Worm (Caenorhabditis elegans) whole organism, mixed stage, embryonic: Measurements from ENCODE around the gene tat-4.

ENCODE experiments used
- M03D4.4 ChIP-seq: sonication (generic microtip); optimal IDR thresholded peaks from 2 replicates; lab custom pipeline; 2017; ENCODE audit warnings: mild to moderate bottlenecking, missing genetic modification characterization, missing compliant biosample characterization
- bed-3 ChIP-seq: fragments of 200-800 bp; sonication (Bioruptor generic); optimal IDR thresholded peaks from 3 replicates; lab custom pipeline; 2018; ENCODE audit warnings: mild to moderate bottlenecking, missing genetic modification characterization, moderate library complexity, missing compliant biosample characterization
- blmp-1 ChIP-seq: fragments of 150-350 bp; optimal IDR thresholded peaks from 2 replicates; lab custom pipeline; 2014; ENCODE audit warnings: missing biosample characterization, missing genetic modification characterization
- ceh-39 ChIP-seq: fragments of 150-350 bp; optimal IDR thresholded peaks from 2 replicates; lab custom pipeline; 2014; ENCODE audit warnings: missing biosample characterization, missing genetic modification characterization
- ceh-43 ChIP-seq: fragments of 200-800 bp; sonication (Bioruptor generic); optimal IDR thresholded peaks from 2 replicates; lab custom pipeline; 2018; ENCODE audit warnings: mild to moderate bottlenecking, missing genetic modification characterization, moderate library complexity, missing compliant biosample characterization
- ceh-83 ChIP-seq: fragments of 200-800 bp; sonication (Bioruptor generic); optimal IDR thresholded peaks from 2 replicates; lab custom pipeline; 2018; ENCODE audit warnings: mild to moderate bottlenecking, missing genetic modification characterization, missing compliant biosample characterization
- ces-1 ChIP-seq: fragments of 150-350 bp; optimal IDR thresholded peaks from 2 replicates; lab custom pipeline; 2014; ENCODE audit warnings: missing biosample characterization, missing genetic modification reagents, missing genetic modification characterization
- cnd-1 ChIP-seq: fragments of 200-800 bp; sonication (Bioruptor generic); optimal IDR thresholded peaks from 2 replicates; lab custom pipeline; 2018; ENCODE audit warnings: mild to moderate bottlenecking, missing genetic modification characterization, missing compliant biosample characterization
- drap-1 ChIP-seq: fragments of 200-800 bp; sonication (Bioruptor generic); optimal IDR thresholded peaks from 3 replicates; lab custom pipeline; 2018; ENCODE audit warnings: mild to moderate bottlenecking, missing genetic modification characterization, missing compliant biosample characterization
- elt-1 ChIP-seq: sonication (generic microtip); optimal IDR thresholded peaks from 2 replicates; lab custom pipeline; 2017; ENCODE audit warnings: missing genetic modification characterization, mild to moderate bottlenecking, missing compliant biosample characterization, antibody characterized with exemption, moderate library complexity, borderline replicate concordance; ENCODE audit not compliant: insufficient read depth
- elt-3 ChIP-seq: fragments of 150-350 bp; optimal IDR thresholded peaks from 2 replicates; lab custom pipeline; 2014; ENCODE audit warnings: missing biosample characterization, missing genetic modification characterization
- flh-1 ChIP-seq: fragments of 200-800 bp; sonication (Bioruptor generic); optimal IDR thresholded peaks from 2 replicates; lab custom pipeline; 2018; ENCODE audit warnings: mild to moderate bottlenecking, missing genetic modification characterization, moderate library complexity, missing compliant biosample characterization
- ham-2 ChIP-seq: fragments of 200-800 bp; sonication (Bioruptor generic); optimal IDR thresholded peaks from 2 replicates; lab custom pipeline; 2018; ENCODE audit warnings: mild to moderate bottlenecking, missing genetic modification characterization, missing compliant biosample characterization
- hlh-1 ChIP-seq: fragments of 150-350 bp; optimal IDR thresholded peaks from 2 replicates; lab custom pipeline; 2014; ENCODE audit warnings: missing biosample characterization, missing genetic modification reagents, missing genetic modification characterization
- lin-13 ChIP-seq: fragments of 150-350 bp; optimal IDR thresholded peaks from 2 replicates; lab custom pipeline; 2014; ENCODE audit warnings: missing biosample characterization, missing genetic modification characterization
- lin-32 ChIP-seq: fragments of 200-800 bp; sonication (Bioruptor generic); optimal IDR thresholded peaks from 2 replicates; lab custom pipeline; 2018; ENCODE audit warnings: mild to moderate bottlenecking, missing genetic modification characterization, missing compliant biosample characterization
- lsy-2 ChIP-seq: fragments of 150-350 bp; optimal IDR thresholded peaks from 2 replicates; lab custom pipeline; 2014; ENCODE audit warnings: missing biosample characterization, missing genetic modification characterization
- mab-5 ChIP-seq: fragments of 150-350 bp; optimal IDR thresholded peaks from 2 replicates; lab custom pipeline; 2014; ENCODE audit warnings: missing biosample characterization, missing genetic modification characterization
- mep-1 ChIP-seq: fragments of 150-350 bp; optimal IDR thresholded peaks from 2 replicates; lab custom pipeline; 2017; ENCODE audit warnings: missing biosample characterization, missing genetic modification reagents, missing genetic modification characterization, inconsistent platforms
- mls-2 ChIP-seq: sonication (generic microtip); optimal IDR thresholded peaks from 2 replicates; lab custom pipeline; 2016; ENCODE audit warnings: mild to moderate bottlenecking, missing genetic modification characterization, moderate library complexity, missing compliant biosample characterization
- nhr-12 ChIP-seq: fragments of 150-350 bp; optimal IDR thresholded peaks from 2 replicates; lab custom pipeline; 2014; ENCODE audit warnings: missing biosample characterization, missing genetic modification characterization
- nhr-237 ChIP-seq: fragments of 150-350 bp; optimal IDR thresholded peaks from 2 replicates; lab custom pipeline; 2014; ENCODE audit warnings: missing biosample characterization, missing genetic modification characterization
- nhr-28 ChIP-seq: fragments of 150-350 bp; optimal IDR thresholded peaks from 2 replicates; lab custom pipeline; 2014; ENCODE audit warnings: missing biosample characterization, missing genetic modification characterization
- nhr-76 ChIP-seq: sonication (generic microtip); optimal IDR thresholded peaks from 2 replicates; lab custom pipeline; 2017; ENCODE audit warnings: missing biosample characterization, missing genetic modification characterization
- pha-4 ChIP-seq: fragments of 150-350 bp; optimal IDR thresholded peaks from 2 replicates; lab custom pipeline; 2018; ENCODE audit warnings: missing biosample characterization, missing genetic modification reagents, missing genetic modification characterization
- sem-2 ChIP-seq: fragments of 200-800 bp; sonication (Bioruptor generic); optimal IDR thresholded peaks from 2 replicates; lab custom pipeline; 2018; ENCODE audit warnings: mild to moderate bottlenecking, missing genetic modification characterization, missing compliant biosample characterization
- snpc-4 ChIP-seq: fragments of 150-350 bp; optimal IDR thresholded peaks from 2 replicates; lab custom pipeline; 2014; ENCODE audit warnings: missing biosample characterization, missing genetic modification characterization
- sptf-1 ChIP-seq: sonication (generic microtip); optimal IDR thresholded peaks from 2 replicates; lab custom pipeline; 2017; ENCODE audit warnings: mild to moderate bottlenecking, missing genetic modification characterization, moderate library complexity, missing compliant biosample characterization
- tbx-8 ChIP-seq: fragments of 200-800 bp; sonication (Bioruptor generic); optimal IDR thresholded peaks from 2 replicates; lab custom pipeline; 2018; ENCODE audit warnings: mild to moderate bottlenecking, missing genetic modification characterization, moderate library complexity, missing compliant biosample characterization
- unc-120 ChIP-seq: sonication (generic microtip); optimal IDR thresholded peaks from 2 replicates; lab custom pipeline; 2017; ENCODE audit warnings: missing genetic modification characterization, missing compliant biosample characterization; ENCODE audit not compliant: poor library complexity, severe bottlenecking
- unc-39 ChIP-seq: fragments of 150-350 bp; optimal IDR thresholded peaks from 2 replicates; lab custom pipeline; 2014; ENCODE audit warnings: missing biosample characterization, missing genetic modification characterization
- unc-62 ChIP-seq: fragments of 150-350 bp; optimal IDR thresholded peaks from 2 replicates; lab custom pipeline; 2014; ENCODE audit warnings: missing biosample characterization, missing genetic modification reagents, missing genetic modification characterization
- ztf-11 ChIP-seq: fragments of 150-350 bp; optimal IDR thresholded peaks from 2 replicates; lab custom pipeline; 2014; ENCODE audit warnings: missing biosample characterization, missing genetic modification characterization

The tat-4 gene

DNA sequence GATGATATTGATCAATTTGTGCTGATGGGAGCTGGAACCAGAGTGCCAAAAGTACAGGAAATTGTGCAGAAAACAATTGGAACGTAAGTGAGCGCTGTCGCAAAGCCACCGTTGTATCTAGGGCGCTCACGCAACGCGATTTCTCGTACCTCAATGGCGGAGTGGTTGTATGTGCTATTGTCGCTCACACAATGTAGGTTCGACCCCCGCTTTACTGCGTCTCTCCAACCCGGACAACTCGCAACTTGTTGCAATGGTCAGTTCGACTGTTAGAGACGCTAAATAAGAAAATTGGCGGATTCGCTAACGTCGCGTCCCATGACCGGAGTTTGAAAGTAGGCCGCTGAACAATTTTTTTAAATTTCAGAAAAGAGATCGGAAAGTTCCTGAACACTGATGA lies 4.4 kb upstream of the tat-4 start:
- peak; percentile 35 for TF ChIP-seq unc-39
- TF ChIP-seq lin-32 (GFP tag; lab: Kevin White, UChicago) = peak; percentile 89
- TF ChIP-seq pha-4 (tag; lab: Kevin White, UChicago) = peak; percentile 65
- peak; percentile 85 for TF ChIP-seq sem-2 (GFP tag; lab: Kevin White, UChicago)
- TF ChIP-seq tbx-8 (GFP tag; lab: Kevin White, UChicago) = peak; percentile 91
- TF ChIP-seq ceh-83 (GFP tag; lab: Kevin White, UChicago) = peak; percentile 93
- TF ChIP-seq lin-13 = peak; percentile 50
- peak; percentile 23 for TF ChIP-seq mep-1 (tag; lab: Kevin White, UChicago)
- peak; percentile 88 for TF ChIP-seq M03D4.4 (tag; lab: Kevin White, UChicago)
- peak; percentile 88 for TF ChIP-seq drap-1 (GFP tag; lab: Kevin White, UChicago)
- peak; percentile 12 for TF ChIP-seq hlh-1 (tag; lab: Kevin White, UChicago)
- no peak for TF ChIP-seq snpc-4 (tag; lab: Kevin White, UChicago)
- peak; percentile 74 for TF ChIP-seq ceh-43 (GFP tag; lab: Kevin White, UChicago)
- TF ChIP-seq ham-2 (GFP tag; lab: Kevin White, UChicago) = peak; percentile 79
- TF ChIP-seq cnd-1 (tag; lab: Kevin White, UChicago) = peak; percentile 90
- peak; percentile 92 for TF ChIP-seq sptf-1
- peak; percentile 61 for TF ChIP-seq bed-3
- TF ChIP-seq mls-2 = peak; percentile 91
- TF ChIP-seq nhr-12 (tag; lab: Kevin White, UChicago) = no peak
- TF ChIP-seq blmp-1 (tag; lab: Kevin White, UChicago) = no peak
- TF ChIP-seq ceh-39 = no peak
- TF ChIP-seq unc-120 = peak; percentile 82
- TF ChIP-seq mab-5 (tag; lab: Kevin White, UChicago) = no peak
- TF ChIP-seq elt-1 (tag; lab: Kevin White, UChicago) = no peak
- TF ChIP-seq nhr-28 (tag; lab: Kevin White, UChicago) = no peak

DNA sequence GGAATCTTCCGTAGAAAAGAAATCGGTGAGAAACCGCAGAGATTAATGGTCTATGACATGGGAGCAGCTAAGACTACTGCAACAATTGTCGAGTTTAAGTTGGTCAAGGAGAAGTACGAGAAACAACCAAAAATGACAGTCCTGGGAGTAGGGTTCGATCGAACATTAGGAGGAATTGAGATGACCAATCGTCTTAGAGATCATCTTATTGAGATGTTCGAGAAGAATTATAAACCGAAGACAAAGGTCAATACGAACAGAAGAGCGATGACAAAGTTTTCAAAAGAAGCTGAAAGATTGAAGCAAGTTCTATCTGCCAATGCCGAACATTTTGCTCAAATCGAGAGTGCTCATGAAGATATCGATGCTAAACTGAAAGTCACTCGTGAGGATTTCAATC lies 3.9 kb upstream of the tat-4 start:
- TF ChIP-seq flh-1 (GFP tag; lab: Kevin White, UChicago) (no peak), unc-62 (GFP tag; lab: Kevin White, UChicago) (no peak), nhr-28 (tag; lab: Kevin White, UChicago) (no peak), lsy-2 (tag; lab: Kevin White, UChicago) (no peak), blmp-1 (tag; lab: Kevin White, UChicago) (no peak), lin-32 (GFP tag; lab: Kevin White, UChicago) (no peak), ztf-11 (tag; lab: Kevin White, UChicago) (no peak), unc-39 (no peak), tbx-8 (GFP tag; lab: Kevin White, UChicago) (no peak), sptf-1 (no peak), elt-1 (tag; lab: Kevin White, UChicago) (no peak), mep-1 (tag; lab: Kevin White, UChicago) (no peak), nhr-12 (tag; lab: Kevin White, UChicago) (no peak), ces-1 (GFP tag; lab: Kevin White, UChicago) (no peak), ham-2 (GFP tag; lab: Kevin White, UChicago) (no peak)
- TF ChIP-seq, all 35 proteins: peak for 0

DNA sequence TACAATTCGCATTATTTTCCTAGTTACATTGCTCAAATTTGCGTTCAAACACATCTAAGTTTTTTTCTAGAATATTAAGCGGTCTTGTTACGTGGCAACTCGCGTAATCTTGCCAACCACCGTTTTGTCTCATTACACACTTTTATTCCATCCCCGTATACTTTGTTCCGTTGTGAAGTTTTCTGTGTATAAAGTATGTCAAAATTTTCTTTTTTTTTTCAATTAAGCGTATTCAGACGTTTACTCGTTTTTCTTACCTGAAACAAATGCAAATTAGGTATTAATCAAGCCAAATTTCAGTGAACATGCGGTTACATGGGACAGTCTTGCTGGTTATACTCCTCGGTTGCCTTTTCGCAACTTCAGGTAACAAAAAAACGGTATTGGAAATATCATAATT lies 2.9 kb upstream of the tat-4 start, which contains the start of gene T24H7.2:
Gene T24H7.2, plus strand, starts transcription at position 301 of the 400 bp plus-strand sequence.
- TF ChIP-seq mep-1 (tag; lab: Kevin White, UChicago) (no peak), ces-1 (GFP tag; lab: Kevin White, UChicago) (no peak), drap-1 (GFP tag; lab: Kevin White, UChicago) (no peak), elt-1 (tag; lab: Kevin White, UChicago) (no peak), lin-32 (GFP tag; lab: Kevin White, UChicago) (no peak), ztf-11 (tag; lab: Kevin White, UChicago) (no peak), sptf-1 (no peak), snpc-4 (tag; lab: Kevin White, UChicago) (no peak), elt-3 (tag; lab: Kevin White, UChicago) (no peak)

DNA sequence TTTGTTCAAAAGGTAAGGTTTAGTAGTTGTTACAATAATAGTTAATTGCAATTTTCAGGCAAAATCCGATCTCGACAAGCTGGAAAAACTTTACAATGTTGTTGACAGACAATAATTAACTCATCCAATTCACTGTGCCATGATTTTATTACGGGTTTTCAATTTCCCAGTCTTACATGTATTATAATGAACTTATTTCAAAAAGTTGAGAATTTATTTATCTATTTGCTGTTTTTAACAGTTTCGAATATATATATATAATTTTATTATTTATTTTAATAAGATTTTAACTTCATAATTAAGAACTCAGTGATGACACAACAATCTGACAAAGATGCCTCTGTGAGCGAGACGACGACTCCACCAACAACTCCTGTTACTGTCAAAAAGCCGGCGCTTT lies 2.0 kb upstream of the tat-4 start, which contains the start of gene lelo-1:
Gene lelo-1, plus strand, starts transcription at position 301 of the 400 bp plus-strand sequence.
- no peak for TF ChIP-seq mep-1 (tag; lab: Kevin White, UChicago)
- TF ChIP-seq elt-1 (tag; lab: Kevin White, UChicago) = no peak
- no peak for TF ChIP-seq nhr-76 (tag; lab: Kevin White, UChicago)
- TF ChIP-seq lin-13 = no peak
- no peak for TF ChIP-seq unc-120
- no peak for TF ChIP-seq sptf-1
- TF ChIP-seq cnd-1 (tag; lab: Kevin White, UChicago) = no peak
- no peak for TF ChIP-seq sem-2 (GFP tag; lab: Kevin White, UChicago)
- no peak for TF ChIP-seq ceh-39
- no peak for TF ChIP-seq snpc-4 (tag; lab: Kevin White, UChicago)
- TF ChIP-seq hlh-1 (tag; lab: Kevin White, UChicago) = no peak
- TF ChIP-seq unc-39 = no peak
- no peak for TF ChIP-seq nhr-28 (tag; lab: Kevin White, UChicago)
- no peak for TF ChIP-seq elt-3 (tag; lab: Kevin White, UChicago)
- no peak for TF ChIP-seq flh-1 (GFP tag; lab: Kevin White, UChicago)
- TF ChIP-seq M03D4.4 (tag; lab: Kevin White, UChicago) = no peak
- no peak for TF ChIP-seq nhr-237
- TF ChIP-seq drap-1 (GFP tag; lab: Kevin White, UChicago) = no peak
